Worm (Caenorhabditis elegans): ENCODE measurements around the gene C49C8.3.

The C49C8.3 gene

ce11 chrIV:8644432-8644831 lies at the start of gene C49C8.3:
C49C8.3 (plus strand) TSS chrIV:8644732.
- TF ChIP-seq elt-1 (tag; optimal IDR thresholded peaks at IDR 0.05; ENCODE audit: borderline replicate concordance, insufficient read depth) (no peak), ceh-43 (GFP tag; optimal IDR thresholded peaks at IDR 0.05) (no peak), hlh-1 (tag; optimal IDR thresholded peaks at IDR 0.05) (no peak), zip-8 (tag; optimal IDR thresholded peaks at IDR 0.05) (no peak), sem-2 (GFP tag; optimal IDR thresholded peaks at IDR 0.05) (no peak), mep-1 (tag; optimal IDR thresholded peaks at IDR 0.05) (no peak), pha-4 (tag; optimal IDR thresholded peaks at IDR 0.05) (no peak), ceh-39 (tag; optimal IDR thresholded peaks at IDR 0.05) (no peak), tbx-8 (GFP tag; optimal IDR thresholded peaks at IDR 0.05) (no peak), lin-13 (tag; optimal IDR thresholded peaks at IDR 0.05) (no peak), bed-3 (GFP tag; optimal IDR thresholded peaks at IDR 0.05) (no peak), mab-5 (tag; optimal IDR thresholded peaks at IDR 0.05) (no peak), ceh-83 (GFP tag; optimal IDR thresholded peaks at IDR 0.05) (no peak), lsy-2 (tag; optimal IDR thresholded peaks at IDR 0.05) (no peak), unc-39 (tag; optimal IDR thresholded peaks at IDR 0.05) (no peak), unc-120 (tag; optimal IDR thresholded peaks at IDR 0.05; ENCODE audit: poor library complexity, severe bottlenecking) (no peak), nhr-76 (tag; optimal IDR thresholded peaks at IDR 0.05) (no peak), cnd-1 (tag; optimal IDR thresholded peaks at IDR 0.05) (no peak)

ce11 chrIV:8595317-8595716 lies 49.2 kb upstream of the C49C8.3 start, which contains the start of gene Y59H11AR.3:
Y59H11AR.3 (minus strand) TSS chrIV:8595417.
- TF ChIP-seq snpc-4 (tag; optimal IDR thresholded peaks at IDR 0.05) = no peak
- TF ChIP-seq cnd-1 (tag; optimal IDR thresholded peaks at IDR 0.05) = no peak
- TF ChIP-seq sem-2 (GFP tag; optimal IDR thresholded peaks at IDR 0.05) = no peak
- no peak for TF ChIP-seq ceh-39 (tag; optimal IDR thresholded peaks at IDR 0.05)
- no peak for TF ChIP-seq unc-62 (GFP tag; optimal IDR thresholded peaks at IDR 0.05)
- no peak for TF ChIP-seq drap-1 (GFP tag; optimal IDR thresholded peaks at IDR 0.05)
- TF ChIP-seq flh-1 (GFP tag; optimal IDR thresholded peaks at IDR 0.05) = no peak
- TF ChIP-seq ceh-43 (GFP tag; optimal IDR thresholded peaks at IDR 0.05) = no peak
- TF ChIP-seq sptf-1 (tag; optimal IDR thresholded peaks at IDR 0.05) = no peak
- no peak for TF ChIP-seq zip-8 (tag; optimal IDR thresholded peaks at IDR 0.05)
- no peak for TF ChIP-seq lsy-2 (tag; optimal IDR thresholded peaks at IDR 0.05)
- TF ChIP-seq nhr-28 (tag; optimal IDR thresholded peaks at IDR 0.05) = no peak
- TF ChIP-seq nhr-237 (tag; optimal IDR thresholded peaks at IDR 0.05) = no peak

DNA sequence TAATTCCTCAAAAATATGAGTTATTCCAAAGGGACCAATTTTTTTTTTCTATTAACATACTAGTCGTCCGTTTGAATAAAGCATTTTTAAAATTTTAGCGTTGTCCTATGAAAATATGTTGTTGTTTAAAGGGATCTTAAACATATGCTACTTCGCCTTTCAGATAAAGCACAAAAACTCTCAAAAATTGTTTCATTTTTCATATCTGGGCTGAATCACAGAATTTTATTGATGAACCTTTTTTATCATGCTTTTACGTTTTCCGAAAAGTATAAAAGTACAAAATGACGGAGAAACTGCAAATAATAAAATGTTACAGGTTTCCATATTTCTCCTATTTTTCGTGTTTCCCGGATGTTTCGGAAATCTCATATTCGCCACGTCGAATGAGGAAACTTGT lies 48.8 kb upstream of the C49C8.3 start, which contains the start of gene clec-181:
Gene clec-181 (plus strand): TSS at position 301 of the 400 bp plus-strand sequence.
- TF ChIP-seq tbx-8 (GFP tag; optimal IDR thresholded peaks at IDR 0.05) = no peak
- no peak for TF ChIP-seq nhr-237 (tag; optimal IDR thresholded peaks at IDR 0.05)
- TF ChIP-seq lin-32 (GFP tag; optimal IDR thresholded peaks at IDR 0.05) = no peak
- no peak for TF ChIP-seq lin-13 (tag; optimal IDR thresholded peaks at IDR 0.05)
- TF ChIP-seq elt-3 (tag; optimal IDR thresholded peaks at IDR 0.05) = no peak
- no peak for TF ChIP-seq nhr-2 (tag; optimal IDR thresholded peaks at IDR 0.05)
- TF ChIP-seq unc-62 (GFP tag; optimal IDR thresholded peaks at IDR 0.05) = no peak
- TF ChIP-seq M03D4.4 (tag; optimal IDR thresholded peaks at IDR 0.05) = no peak
- TF ChIP-seq elt-1 (tag; optimal IDR thresholded peaks at IDR 0.05; ENCODE audit: borderline replicate concordance, insufficient read depth) = no peak
- no peak for TF ChIP-seq ham-2 (GFP tag; optimal IDR thresholded peaks at IDR 0.05)
- no peak for TF ChIP-seq nhr-76 (tag; optimal IDR thresholded peaks at IDR 0.05)
- TF ChIP-seq ceh-39 (tag; optimal IDR thresholded peaks at IDR 0.05) = no peak
- TF ChIP-seq mab-5 (tag; optimal IDR thresholded peaks at IDR 0.05) = no peak
- no peak for TF ChIP-seq blmp-1 (tag; optimal IDR thresholded peaks at IDR 0.05)
- TF ChIP-seq sem-2 (GFP tag; optimal IDR thresholded peaks at IDR 0.05) = no peak
- TF ChIP-seq mep-1 (tag; optimal IDR thresholded peaks at IDR 0.05) = no peak
- TF ChIP-seq cnd-1 (tag; optimal IDR thresholded peaks at IDR 0.05) = no peak

ce11 chrIV:8597504-8597903 lies 47.0 kb upstream of the C49C8.3 start:
- TF ChIP-seq nhr-237 (tag; optimal IDR thresholded peaks at IDR 0.05) (peak; percentile 3), unc-120 (tag; optimal IDR thresholded peaks at IDR 0.05; ENCODE audit: poor library complexity, severe bottlenecking) (peak; percentile 49), ces-1 (GFP tag; optimal IDR thresholded peaks at IDR 0.05) (peak; percentile 59), M03D4.4 (tag; optimal IDR thresholded peaks at IDR 0.05) (no peak), elt-1 (tag; optimal IDR thresholded peaks at IDR 0.05; ENCODE audit: borderline replicate concordance, insufficient read depth) (no peak), nhr-2 (tag; optimal IDR thresholded peaks at IDR 0.05) (peak; percentile 3)

Data from whole organism, mixed stage, embryonic.